Fruit fly (Drosophila melanogaster): ENCODE data around the gene Yif1.

Yif1 gene

DNA sequence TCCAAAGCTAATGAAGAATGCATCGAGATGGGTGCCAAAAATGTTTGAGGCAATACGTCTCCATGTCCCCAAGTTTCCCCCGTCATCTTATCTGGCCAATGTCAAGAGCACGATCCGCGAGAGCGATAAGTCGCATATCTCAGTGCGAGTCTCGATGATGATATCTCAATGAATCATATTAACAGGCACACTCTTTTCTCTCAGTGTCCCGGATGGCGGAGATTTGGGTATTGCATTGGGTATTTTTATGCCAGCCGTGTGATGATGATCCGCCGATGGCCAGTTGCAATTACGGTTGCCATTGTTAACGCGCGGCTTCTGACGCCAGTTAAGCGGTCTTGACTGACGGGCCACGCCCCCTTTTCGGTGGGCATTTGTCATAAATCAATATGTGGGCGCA, 9.3 kb downstream of the Yif1 start, which contains the start of gene CG14246:
CG14246 (plus strand) TSS at position 301 of the 400 bp plus-strand sequence.
- no peak for TF ChIP-seq psq (optimal IDR thresholded peaks at IDR 0.05)
- no peak for TF ChIP-seq CG8478 (optimal IDR thresholded peaks at IDR 0.05)
- no peak for TF ChIP-seq usp (GFP tag; optimal IDR thresholded peaks at IDR 0.05)
- TF ChIP-seq pan (optimal IDR thresholded peaks at IDR 0.05): no peak
- no peak for TF ChIP-seq EcR (GFP tag; optimal IDR thresholded peaks at IDR 0.05)
- no peak for TF ChIP-seq Dll (optimal IDR thresholded peaks at IDR 0.05)

dm6 chr3R:26728427-26728826, 10.8 kb downstream of the Yif1 start, which contains the start of gene CG14245:
Gene CG14245 (plus strand): TSS chr3R:26728727.
- TF ChIP-seq psq (optimal IDR thresholded peaks at IDR 0.05) (no peak), usp (GFP tag; optimal IDR thresholded peaks at IDR 0.05) (no peak), CG8478 (optimal IDR thresholded peaks at IDR 0.05) (no peak), EcR (GFP tag; optimal IDR thresholded peaks at IDR 0.05) (no peak), pan (optimal IDR thresholded peaks at IDR 0.05) (no peak), Dll (optimal IDR thresholded peaks at IDR 0.05) (no peak)

dm6 chr3R:26736207-26736606, 18.5 kb downstream of the Yif1 start, which contains the start of gene CG6403:
Gene CG6403 (minus strand): TSS chr3R:26736307.
- TF ChIP-seq Dll (optimal IDR thresholded peaks at IDR 0.05): no peak
- no peak for TF ChIP-seq usp (GFP tag; optimal IDR thresholded peaks at IDR 0.05)
- no peak for TF ChIP-seq EcR (GFP tag; optimal IDR thresholded peaks at IDR 0.05)
- no peak for TF ChIP-seq pan (optimal IDR thresholded peaks at IDR 0.05)
- TF ChIP-seq psq (optimal IDR thresholded peaks at IDR 0.05): no peak
- no peak for TF ChIP-seq CG8478 (optimal IDR thresholded peaks at IDR 0.05)

dm6 chr3R:26737310-26737709, 19.6 kb downstream of the Yif1 start, which contains the start of gene CG14247:
Gene CG14247 (plus strand): TSS chr3R:26737610.
- TF ChIP-seq psq (optimal IDR thresholded peaks at IDR 0.05) (no peak), CG8478 (optimal IDR thresholded peaks at IDR 0.05) (no peak), EcR (GFP tag; optimal IDR thresholded peaks at IDR 0.05) (no peak), usp (GFP tag; optimal IDR thresholded peaks at IDR 0.05) (no peak), Dll (optimal IDR thresholded peaks at IDR 0.05) (no peak), pan (optimal IDR thresholded peaks at IDR 0.05) (no peak)

DNA sequence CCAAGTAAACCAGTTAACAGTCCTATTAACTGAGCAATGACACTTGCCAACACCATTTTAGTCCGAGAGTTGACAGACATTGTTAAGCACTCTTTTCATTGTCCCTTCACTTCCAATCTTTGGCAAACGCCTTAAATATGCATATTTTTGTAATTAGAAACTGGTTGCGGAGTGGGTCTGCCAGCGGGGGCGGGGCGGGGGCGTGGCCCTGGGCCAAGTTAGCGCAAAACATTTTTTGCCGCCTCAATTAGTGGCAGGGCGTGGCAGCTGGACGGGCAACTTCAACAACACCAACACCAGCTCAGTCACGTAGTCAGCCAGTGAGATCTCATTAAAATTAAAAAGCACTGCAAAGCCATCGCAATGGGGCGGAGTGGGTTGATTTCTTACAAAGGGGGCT, 44.0 kb downstream of the Yif1 start:
- TF ChIP-seq psq (optimal IDR thresholded peaks at IDR 0.05) (no peak), Dll (optimal IDR thresholded peaks at IDR 0.05) (no peak), usp (GFP tag; optimal IDR thresholded peaks at IDR 0.05) (no peak), CG8478 (optimal IDR thresholded peaks at IDR 0.05) (no peak), EcR (GFP tag; optimal IDR thresholded peaks at IDR 0.05) (no peak), pan (optimal IDR thresholded peaks at IDR 0.05) (no peak)

Measured in whole organism.